Fruit fly (Drosophila melanogaster) Kc167 (cell line): ENCODE results near the gene Hpd.

Source experiments
- Myc ChIP-seq: fragments of >200 bp; optimal IDR thresholded peaks from 2 replicates; lab custom pipeline; 2017; ENCODE audit warnings: missing external identifiers
- h ChIP-seq: fragments of >200 bp; optimal IDR thresholded peaks from 3 replicates; lab custom pipeline; 2018; ENCODE audit warnings: missing external identifiers
- insv ChIP-seq: fragments of >200 bp; optimal IDR thresholded peaks from 3 replicates; lab custom pipeline; 2018; ENCODE audit warnings: missing external identifiers

- TF ChIP-seq Myc (lab: Kevin White, UChicago) (no peak), h (lab: Kevin White, UChicago) (no peak), insv (no peak)
These were observed 50.7 kb downstream of the Hpd start for dm6 chr3L:20388983-20389382.
